Worm (Caenorhabditis elegans) whole organism, mixed stage, embryonic: ENCODE results near the gene K07E12.2.

ENCODE experiments used
- M03D4.4 ChIP-seq: sonication (generic microtip); optimal IDR thresholded peaks from 2 replicates; lab custom pipeline; 2017; ENCODE audit warnings: mild to moderate bottlenecking, missing genetic modification characterization, missing compliant biosample characterization
- bed-3 ChIP-seq: fragments of 200-800 bp; sonication (Bioruptor generic); optimal IDR thresholded peaks from 3 replicates; lab custom pipeline; 2018; ENCODE audit warnings: mild to moderate bottlenecking, missing genetic modification characterization, moderate library complexity, missing compliant biosample characterization
- blmp-1 ChIP-seq: fragments of 150-350 bp; optimal IDR thresholded peaks from 2 replicates; lab custom pipeline; 2014; ENCODE audit warnings: missing biosample characterization, missing genetic modification characterization
- ceh-39 ChIP-seq: fragments of 150-350 bp; optimal IDR thresholded peaks from 2 replicates; lab custom pipeline; 2014; ENCODE audit warnings: missing biosample characterization, missing genetic modification characterization
- ceh-43 ChIP-seq: fragments of 200-800 bp; sonication (Bioruptor generic); optimal IDR thresholded peaks from 2 replicates; lab custom pipeline; 2018; ENCODE audit warnings: mild to moderate bottlenecking, missing genetic modification characterization, moderate library complexity, missing compliant biosample characterization
- ceh-83 ChIP-seq: fragments of 200-800 bp; sonication (Bioruptor generic); optimal IDR thresholded peaks from 2 replicates; lab custom pipeline; 2018; ENCODE audit warnings: mild to moderate bottlenecking, missing genetic modification characterization, missing compliant biosample characterization
- ces-1 ChIP-seq: fragments of 150-350 bp; optimal IDR thresholded peaks from 2 replicates; lab custom pipeline; 2014; ENCODE audit warnings: missing biosample characterization, missing genetic modification reagents, missing genetic modification characterization
- cnd-1 ChIP-seq: fragments of 200-800 bp; sonication (Bioruptor generic); optimal IDR thresholded peaks from 2 replicates; lab custom pipeline; 2018; ENCODE audit warnings: mild to moderate bottlenecking, missing genetic modification characterization, missing compliant biosample characterization
- drap-1 ChIP-seq: fragments of 200-800 bp; sonication (Bioruptor generic); optimal IDR thresholded peaks from 3 replicates; lab custom pipeline; 2018; ENCODE audit warnings: mild to moderate bottlenecking, missing genetic modification characterization, missing compliant biosample characterization
- elt-1 ChIP-seq: sonication (generic microtip); optimal IDR thresholded peaks from 2 replicates; lab custom pipeline; 2017; ENCODE audit warnings: missing genetic modification characterization, mild to moderate bottlenecking, missing compliant biosample characterization, antibody characterized with exemption, moderate library complexity, borderline replicate concordance; ENCODE audit not compliant: insufficient read depth
- elt-3 ChIP-seq: fragments of 150-350 bp; optimal IDR thresholded peaks from 2 replicates; lab custom pipeline; 2014; ENCODE audit warnings: missing biosample characterization, missing genetic modification characterization
- flh-1 ChIP-seq: fragments of 200-800 bp; sonication (Bioruptor generic); optimal IDR thresholded peaks from 2 replicates; lab custom pipeline; 2018; ENCODE audit warnings: mild to moderate bottlenecking, missing genetic modification characterization, moderate library complexity, missing compliant biosample characterization
- ham-2 ChIP-seq: fragments of 200-800 bp; sonication (Bioruptor generic); optimal IDR thresholded peaks from 2 replicates; lab custom pipeline; 2018; ENCODE audit warnings: mild to moderate bottlenecking, missing genetic modification characterization, missing compliant biosample characterization
- hlh-1 ChIP-seq: fragments of 150-350 bp; optimal IDR thresholded peaks from 2 replicates; lab custom pipeline; 2014; ENCODE audit warnings: missing biosample characterization, missing genetic modification reagents, missing genetic modification characterization
- lin-13 ChIP-seq: fragments of 150-350 bp; optimal IDR thresholded peaks from 2 replicates; lab custom pipeline; 2014; ENCODE audit warnings: missing biosample characterization, missing genetic modification characterization
- lin-32 ChIP-seq: fragments of 200-800 bp; sonication (Bioruptor generic); optimal IDR thresholded peaks from 2 replicates; lab custom pipeline; 2018; ENCODE audit warnings: mild to moderate bottlenecking, missing genetic modification characterization, missing compliant biosample characterization
- lsy-2 ChIP-seq: fragments of 150-350 bp; optimal IDR thresholded peaks from 2 replicates; lab custom pipeline; 2014; ENCODE audit warnings: missing biosample characterization, missing genetic modification characterization
- mab-5 ChIP-seq: fragments of 150-350 bp; optimal IDR thresholded peaks from 2 replicates; lab custom pipeline; 2014; ENCODE audit warnings: missing biosample characterization, missing genetic modification characterization
- mls-2 ChIP-seq: sonication (generic microtip); optimal IDR thresholded peaks from 2 replicates; lab custom pipeline; 2016; ENCODE audit warnings: mild to moderate bottlenecking, missing genetic modification characterization, moderate library complexity, missing compliant biosample characterization
- nhr-12 ChIP-seq: fragments of 150-350 bp; optimal IDR thresholded peaks from 2 replicates; lab custom pipeline; 2014; ENCODE audit warnings: missing biosample characterization, missing genetic modification characterization
- nhr-2 ChIP-seq: fragments of 150-350 bp; optimal IDR thresholded peaks from 2 replicates; lab custom pipeline; 2014; ENCODE audit warnings: missing biosample characterization, missing genetic modification characterization
- nhr-237 ChIP-seq: fragments of 150-350 bp; optimal IDR thresholded peaks from 2 replicates; lab custom pipeline; 2014; ENCODE audit warnings: missing biosample characterization, missing genetic modification characterization
- nhr-28 ChIP-seq: fragments of 150-350 bp; optimal IDR thresholded peaks from 2 replicates; lab custom pipeline; 2014; ENCODE audit warnings: missing biosample characterization, missing genetic modification characterization
- nhr-76 ChIP-seq: sonication (generic microtip); optimal IDR thresholded peaks from 2 replicates; lab custom pipeline; 2017; ENCODE audit warnings: missing biosample characterization, missing genetic modification characterization
- pha-4 ChIP-seq: fragments of 150-350 bp; optimal IDR thresholded peaks from 2 replicates; lab custom pipeline; 2018; ENCODE audit warnings: missing biosample characterization, missing genetic modification reagents, missing genetic modification characterization
- snpc-4 ChIP-seq: fragments of 150-350 bp; optimal IDR thresholded peaks from 2 replicates; lab custom pipeline; 2014; ENCODE audit warnings: missing biosample characterization, missing genetic modification characterization
- sptf-1 ChIP-seq: sonication (generic microtip); optimal IDR thresholded peaks from 2 replicates; lab custom pipeline; 2017; ENCODE audit warnings: mild to moderate bottlenecking, missing genetic modification characterization, moderate library complexity, missing compliant biosample characterization
- tbx-8 ChIP-seq: fragments of 200-800 bp; sonication (Bioruptor generic); optimal IDR thresholded peaks from 2 replicates; lab custom pipeline; 2018; ENCODE audit warnings: mild to moderate bottlenecking, missing genetic modification characterization, moderate library complexity, missing compliant biosample characterization
- unc-120 ChIP-seq: sonication (generic microtip); optimal IDR thresholded peaks from 2 replicates; lab custom pipeline; 2017; ENCODE audit warnings: missing genetic modification characterization, missing compliant biosample characterization; ENCODE audit not compliant: poor library complexity, severe bottlenecking
- unc-39 ChIP-seq: fragments of 150-350 bp; optimal IDR thresholded peaks from 2 replicates; lab custom pipeline; 2014; ENCODE audit warnings: missing biosample characterization, missing genetic modification characterization
- unc-62 ChIP-seq: fragments of 150-350 bp; optimal IDR thresholded peaks from 2 replicates; lab custom pipeline; 2014; ENCODE audit warnings: missing biosample characterization, missing genetic modification reagents, missing genetic modification characterization
- zip-8 ChIP-seq: fragments of 150-350 bp; optimal IDR thresholded peaks from 2 replicates; lab custom pipeline; 2014; ENCODE audit warnings: missing biosample characterization, missing genetic modification characterization
- ztf-11 ChIP-seq: fragments of 150-350 bp; optimal IDR thresholded peaks from 2 replicates; lab custom pipeline; 2014; ENCODE audit warnings: missing biosample characterization, missing genetic modification characterization

Gene K07E12.2

ce11 chrIII:6711590-6711989 lies 25.5 kb upstream of the K07E12.2 start, which contains the start of gene F37A4.5:
Gene F37A4.5, plus strand, starts transcription at chrIII:6711890.
- TF ChIP-seq nhr-76 (tag; lab: Kevin White, UChicago) (no peak), cnd-1 (tag; lab: Kevin White, UChicago) (no peak), lsy-2 (no peak), unc-120 (tag; lab: Kevin White, UChicago) (no peak), mab-5 (tag; lab: Kevin White, UChicago) (no peak), nhr-237 (tag; lab: Kevin White, UChicago) (no peak), mls-2 (tag; lab: Kevin White, UChicago) (no peak), ztf-11 (tag; lab: Kevin White, UChicago) (no peak), ceh-43 (GFP tag; lab: Kevin White, UChicago) (no peak), lin-32 (GFP tag; lab: Kevin White, UChicago) (no peak), ceh-83 (no peak), bed-3 (GFP tag; lab: Kevin White, UChicago) (no peak), nhr-28 (tag; lab: Kevin White, UChicago) (no peak), blmp-1 (tag; lab: Kevin White, UChicago) (no peak), unc-62 (no peak), elt-1 (tag; lab: Kevin White, UChicago) (no peak), unc-39 (tag; lab: Kevin White, UChicago) (no peak), snpc-4 (tag; lab: Kevin White, UChicago) (no peak), hlh-1 (no peak)
- TF ChIP-seq, all 35 proteins: peak for 0

ce11 chrIII:6713266-6713665 lies 23.8 kb upstream of the K07E12.2 start, which contains the start of gene F37A4.4:
Gene F37A4.4, plus strand, starts transcription at chrIII:6713566.
- no peak for TF ChIP-seq hlh-1
- TF ChIP-seq tbx-8: no peak
- no peak for TF ChIP-seq unc-39 (tag; lab: Kevin White, UChicago)
- no peak for TF ChIP-seq elt-1 (tag; lab: Kevin White, UChicago)
- TF ChIP-seq sptf-1 (tag; lab: Kevin White, UChicago): no peak
- TF ChIP-seq ceh-43 (GFP tag; lab: Kevin White, UChicago): no peak
- TF ChIP-seq cnd-1 (tag; lab: Kevin White, UChicago): no peak
- no peak for TF ChIP-seq mab-5 (tag; lab: Kevin White, UChicago)
- TF ChIP-seq nhr-12 (tag; lab: Kevin White, UChicago): no peak
- no peak for TF ChIP-seq nhr-2 (tag; lab: Kevin White, UChicago)
- no peak for TF ChIP-seq ceh-83
- TF ChIP-seq drap-1 (GFP tag; lab: Kevin White, UChicago): no peak
- no peak for TF ChIP-seq nhr-237 (tag; lab: Kevin White, UChicago)
- TF ChIP-seq zip-8: no peak

ce11 chrIII:6718270-6718669 lies 18.8 kb upstream of the K07E12.2 start, which contains the start of gene F37A4.3:
Gene F37A4.3, plus strand, starts transcription at chrIII:6718570.
- TF ChIP-seq ham-2 (peak; percentile 4), tbx-8 (no peak), lsy-2 (no peak), flh-1 (GFP tag; lab: Kevin White, UChicago) (no peak), mab-5 (tag; lab: Kevin White, UChicago) (no peak), ceh-83 (no peak), unc-39 (tag; lab: Kevin White, UChicago) (no peak), bed-3 (GFP tag; lab: Kevin White, UChicago) (no peak), ceh-39 (tag; lab: Kevin White, UChicago) (no peak)

ce11 chrIII:6722208-6722679 lies 14.8 kb upstream of the K07E12.2 start, which contains the start of the genes bath-41 and F37A4.2:
Gene bath-41, minus strand, starts transcription at chrIII:6722258.
Gene F37A4.2, plus strand, starts transcription at chrIII:6722454.
- no peak for TF ChIP-seq nhr-2 (tag; lab: Kevin White, UChicago)
- TF ChIP-seq nhr-12 (tag; lab: Kevin White, UChicago): no peak
- no peak for TF ChIP-seq mab-5 (tag; lab: Kevin White, UChicago)
- no peak for TF ChIP-seq ztf-11 (tag; lab: Kevin White, UChicago)
- TF ChIP-seq M03D4.4: no peak

ce11 chrIII:6723089-6723488 lies 14.0 kb upstream of the K07E12.2 start, which contains the start of gene F37A4.1:
Gene F37A4.1, plus strand, starts transcription at chrIII:6723389.
- TF ChIP-seq bed-3 (GFP tag; lab: Kevin White, UChicago) (no peak), lsy-2 (no peak), elt-1 (tag; lab: Kevin White, UChicago) (no peak), ces-1 (no peak), ceh-83 (no peak), ztf-11 (tag; lab: Kevin White, UChicago) (no peak), elt-3 (tag; lab: Kevin White, UChicago) (no peak), ham-2 (no peak), mab-5 (tag; lab: Kevin White, UChicago) (no peak), snpc-4 (tag; lab: Kevin White, UChicago) (no peak), unc-39 (tag; lab: Kevin White, UChicago) (no peak), pha-4 (no peak), blmp-1 (tag; lab: Kevin White, UChicago) (no peak), lin-13 (no peak), zip-8 (no peak), M03D4.4 (no peak)
